Worm (Caenorhabditis elegans) whole organism, young adult: Measurements from ENCODE around the gene T10D4.7.

Experiments
- C06A6.2 ChIP-seq: fragments of 200-800 bp; sonication (Bioruptor generic); conservative IDR thresholded peaks from 2 replicates; pipeline ENCODE4 v1.3.6; 2022; ENCODE audit warnings: missing genetic modification characterization, missing compliant biosample characterization
- D2030.7 ChIP-seq: fragments of 200-800 bp; sonication (Bioruptor generic); IDR thresholded peaks from 2 replicates; pipeline ENCODE4 v1.3.6; 2022; ENCODE audit warnings: missing genetic modification reagents, missing genetic modification characterization, missing compliant biosample characterization
- F10E7.11 ChIP-seq: sonication (generic microtip); optimal IDR thresholded peaks from 2 replicates; lab custom pipeline; 2017; ENCODE audit warnings: mild to moderate bottlenecking, missing genetic modification characterization, moderate library complexity, missing compliant biosample characterization
- Y56A3A.18 ChIP-seq: fragments of 200-800 bp; sonication (Bioruptor generic); IDR thresholded peaks from 2 replicates; pipeline ENCODE4 v1.3.6; 2022; ENCODE audit warnings: missing genetic modification reagents, missing genetic modification characterization, missing compliant biosample characterization
- Y67H2A.10 ChIP-seq: fragments of 200-800 bp; sonication (Bioruptor generic); conservative IDR thresholded peaks from 2 replicates; pipeline ENCODE4 v1.3.6; 2022; ENCODE audit warnings: missing genetic modification reagents, missing genetic modification characterization, missing compliant biosample characterization
- aptf-3 ChIP-seq: fragments of 200-800 bp; sonication (Bioruptor generic); IDR thresholded peaks from 2 replicates; pipeline ENCODE4 v1.3.6; 2022; ENCODE audit warnings: missing genetic modification characterization, missing compliant biosample characterization
- atf-7 ChIP-seq: sonication (generic microtip); optimal IDR thresholded peaks from 2 replicates; lab custom pipeline; 2017; ENCODE audit warnings: mild to moderate bottlenecking, missing genetic modification characterization, missing compliant biosample characterization
- athp-1 ChIP-seq: sonication (generic microtip); optimal IDR thresholded peaks from 2 replicates; lab custom pipeline; 2017; ENCODE audit warnings: mild to moderate bottlenecking, missing genetic modification characterization, missing compliant biosample characterization
- attf-5 ChIP-seq: fragments of 200-800 bp; sonication (Bioruptor generic); optimal IDR thresholded peaks from 2 replicates; lab custom pipeline; 2018; ENCODE audit warnings: mild to moderate bottlenecking, missing genetic modification characterization, missing compliant biosample characterization
- cebp-2 ChIP-seq: fragments of 200-800 bp; sonication (Bioruptor generic); IDR thresholded peaks from 2 replicates; pipeline ENCODE4 v1.3.6; 2022; ENCODE audit warnings: missing genetic modification characterization, missing compliant biosample characterization
- ceh-27 ChIP-seq: fragments of 200-800 bp; sonication (Bioruptor generic); optimal IDR thresholded peaks from 2 replicates; lab custom pipeline; 2018; ENCODE audit warnings: mild to moderate bottlenecking, missing genetic modification characterization, moderate library complexity, missing compliant biosample characterization
- ceh-58 ChIP-seq: fragments of 200-800 bp; sonication (Bioruptor generic); IDR thresholded peaks from 2 replicates; pipeline ENCODE4 v1.3.6; 2022; ENCODE audit warnings: missing genetic modification characterization, missing compliant biosample characterization
- ceh-91 ChIP-seq: fragments of 200-800 bp; sonication (Bioruptor generic); IDR thresholded peaks from 2 replicates; pipeline ENCODE4 v1.3.6; 2022; ENCODE audit warnings: missing genetic modification reagents, missing genetic modification characterization, missing compliant biosample characterization
- dpff-1 ChIP-seq: sonication (generic microtip); optimal IDR thresholded peaks from 2 replicates; lab custom pipeline; 2017; ENCODE audit warnings: mild to moderate bottlenecking, missing genetic modification characterization, missing compliant biosample characterization
- dpl-1 ChIP-seq: fragments of 150-350 bp; optimal IDR thresholded peaks from 2 replicates; lab custom pipeline; 2014; ENCODE audit warnings: missing biosample characterization, missing genetic modification reagents, missing genetic modification characterization
- hsf-1 ChIP-seq: fragments of 200-800 bp; sonication (Bioruptor generic); IDR thresholded peaks from 2 replicates; pipeline ENCODE4 v1.3.6; 2022; ENCODE audit warnings: missing genetic modification reagents, missing genetic modification characterization, missing compliant biosample characterization
- let-607 ChIP-seq, 2 experiments: fragments of 200-800 bp in 1 of 2; sonication (Bioruptor generic) in 1 of 2; sonication (generic microtip) in 1 of 2; optimal IDR thresholded peaks; 2 replicates each; lab custom pipeline; 2016 to 2018; ENCODE audit warnings: mild to moderate bottlenecking in 2 of 2, missing compliant biosample characterization in 2 of 2, missing genetic modification characterization in 2 of 2, moderate library complexity in 2 of 2, missing genotype in 1 of 2
- lin-26 ChIP-seq: fragments of 200-800 bp; sonication (Bioruptor generic); IDR thresholded peaks from 2 replicates; pipeline ENCODE4 v1.3.6; 2022; ENCODE audit warnings: missing genetic modification reagents, missing genetic modification characterization, missing compliant biosample characterization
- lin-35 ChIP-seq, 3 experiments: fragments of 150-350 bp in 2 of 3; sonication (generic microtip) in 1 of 3; optimal IDR thresholded peaks; 2 replicates each; lab custom pipeline; 2014 to 2018; ENCODE audit warnings: missing biosample characterization in 3 of 3, missing genetic modification characterization in 3 of 3, missing genetic modification reagents in 3 of 3
- lir-1 ChIP-seq: fragments of 200-800 bp; sonication (Bioruptor generic); conservative IDR thresholded peaks from 2 replicates; pipeline ENCODE4 v1.3.6; 2022; ENCODE audit warnings: missing genetic modification reagents, missing genetic modification characterization, missing compliant biosample characterization
- lsl-1 ChIP-seq: fragments of 200-800 bp; sonication (Bioruptor generic); optimal IDR thresholded peaks from 2 replicates; lab custom pipeline; 2018; ENCODE audit warnings: mild to moderate bottlenecking, missing genetic modification characterization, moderate library complexity, missing compliant biosample characterization
- madf-6 ChIP-seq: fragments of 200-800 bp; sonication (Bioruptor generic); IDR thresholded peaks from 2 replicates; pipeline ENCODE4 v1.3.6; 2022; ENCODE audit warnings: missing genetic modification reagents, missing genetic modification characterization, missing compliant biosample characterization
- madf-8 ChIP-seq: fragments of 200-800 bp; sonication (Bioruptor generic); conservative IDR thresholded peaks from 2 replicates; pipeline ENCODE4 v1.3.6; 2022; ENCODE audit warnings: missing genetic modification reagents, missing genetic modification characterization, missing compliant biosample characterization
- mcd-1 ChIP-seq: fragments of 200-800 bp; sonication (Bioruptor generic); IDR thresholded peaks from 2 replicates; pipeline ENCODE4 v1.3.6; 2022; ENCODE audit warnings: missing genetic modification reagents, missing genetic modification characterization, missing compliant biosample characterization
- mel-28 ChIP-seq: sonication (generic microtip); optimal IDR thresholded peaks from 2 replicates; lab custom pipeline; 2016; ENCODE audit warnings: borderline replicate concordance, mild to moderate bottlenecking, missing genetic modification characterization, missing compliant biosample characterization
- nhr-90 ChIP-seq: sonication (generic microtip); optimal IDR thresholded peaks from 2 replicates; lab custom pipeline; 2016; ENCODE audit warnings: missing genotype, mild to moderate bottlenecking, missing genetic modification characterization, missing compliant biosample characterization
- snpc-4 ChIP-seq, 5 experiments: fragments of 150-350 bp in 1 of 5; sonication (generic microtip) in 4 of 5; optimal IDR thresholded peaks; 2 replicates each; lab custom pipeline; 2014 to 2018; ENCODE audit warnings: missing genetic modification characterization in 5 of 5, missing biosample characterization in 3 of 5, antibody characterized with exemption in 2 of 5, mild to moderate bottlenecking in 2 of 5, missing compliant biosample characterization in 2 of 5, missing genotype in 2 of 5, moderate library complexity in 2 of 5, missing genetic modification reagents in 1 of 5
- ztf-18 ChIP-seq: sonication (generic microtip); optimal IDR thresholded peaks from 2 replicates; lab custom pipeline; 2016; ENCODE audit warnings: missing genotype, mild to moderate bottlenecking, missing genetic modification characterization, missing compliant biosample characterization
- ztf-6 ChIP-seq: fragments of 200-800 bp; sonication (Bioruptor generic); IDR thresholded peaks from 2 replicates; pipeline ENCODE4 v1.3.6; 2022; ENCODE audit warnings: missing genetic modification reagents, missing genetic modification characterization, missing compliant biosample characterization

Gene T10D4.7

DNA sequence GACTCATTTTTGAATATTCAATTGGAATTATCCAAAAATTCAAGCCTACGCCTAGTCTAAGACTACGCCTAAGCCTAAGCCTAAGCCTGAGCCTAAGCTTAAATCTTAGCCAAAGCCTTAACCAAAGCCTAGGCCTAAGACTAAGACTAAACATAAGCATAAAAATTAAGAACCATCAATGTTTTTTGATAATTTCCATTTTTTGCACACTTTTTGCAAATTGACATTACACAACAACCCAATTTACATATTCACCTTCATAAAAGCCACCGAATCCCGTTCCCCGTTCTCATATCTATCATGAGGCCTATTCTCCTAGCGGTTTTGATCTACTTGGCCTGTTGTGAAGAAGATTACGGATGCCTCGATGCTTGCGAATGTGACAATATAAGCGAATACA lies at the start of gene T10D4.7:
Gene T10D4.7, plus strand, starts transcription at position 301 of the 400 bp plus-strand sequence.
- TF ChIP-seq D2030.7 (GFP tag; lab: Robert Waterston, UW) (no peak), let-607 (tag; optimal IDR thresholded peaks at IDR 0.05; lab: Kevin White, UChicago) (no peak), madf-8 (no peak), ztf-6 (GFP tag; lab: Robert Waterston, UW) (no peak), C06A6.2 (GFP tag; lab: Robert Waterston, UW) (no peak), F10E7.11 (tag; lab: Kevin White, UChicago) (no peak), mel-28 (tag; lab: Kevin White, UChicago) (no peak)

DNA sequence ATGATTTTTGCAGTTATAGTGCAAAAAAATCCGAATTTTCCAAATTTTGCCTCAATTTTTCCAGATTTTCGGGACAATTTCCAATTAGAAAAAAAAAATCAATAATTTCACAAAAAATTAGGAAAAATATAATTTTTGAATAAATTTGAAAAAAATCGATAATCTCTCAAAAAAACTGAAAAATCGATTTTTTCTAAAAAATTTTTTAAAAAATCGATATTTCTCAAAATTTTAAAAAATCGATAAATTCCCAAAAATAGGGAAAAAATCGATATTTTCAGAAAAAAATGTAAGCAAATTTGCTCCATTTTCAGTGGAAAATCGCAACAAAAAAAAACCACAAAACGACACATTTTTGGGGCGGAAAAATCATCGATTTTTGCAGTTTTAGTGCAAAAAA lies 49.7 kb upstream of the T10D4.7 start:
- TF ChIP-seq F10E7.11 (tag; lab: Kevin White, UChicago), result no peak
- TF ChIP-seq athp-1, result no peak
- TF ChIP-seq lin-26, result no peak
- no peak for TF ChIP-seq ceh-91 (GFP tag; lab: Robert Waterston, UW)
- no peak for TF ChIP-seq snpc-4 (GFP tag; optimal IDR thresholded peaks at IDR 0.05; lab: Kevin White, UChicago)
- TF ChIP-seq snpc-4 (tag; optimal IDR thresholded peaks at IDR 0.05; lab: Kevin White, UChicago), result no peak
- TF ChIP-seq attf-5 (GFP tag; lab: Kevin White, UChicago), result no peak
- TF ChIP-seq ceh-58 (GFP tag; lab: Robert Waterston, UW), result no peak

- no peak for TF ChIP-seq lir-1
- TF ChIP-seq hsf-1 (GFP tag; lab: Robert Waterston, UW), result no peak
- TF ChIP-seq dpff-1 (tag; lab: Kevin White, UChicago), result no peak
- no peak for TF ChIP-seq ztf-18 (tag; lab: Kevin White, UChicago)
- no peak for TF ChIP-seq Y67H2A.10 (GFP tag; lab: Robert Waterston, UW)
- TF ChIP-seq atf-7, result no peak
- TF ChIP-seq Y56A3A.18 (GFP tag; lab: Robert Waterston, UW), result no peak
- TF ChIP-seq madf-6 (GFP tag; lab: Robert Waterston, UW), result no peak
- no peak for TF ChIP-seq mcd-1 (GFP tag; lab: Robert Waterston, UW)
- TF ChIP-seq D2030.7 (GFP tag; lab: Robert Waterston, UW), result no peak
- TF ChIP-seq cebp-2 (GFP tag; lab: Robert Waterston, UW), result no peak
- no peak for TF ChIP-seq lin-35 (GFP tag; optimal IDR thresholded peaks at IDR 0.05; lab: Kevin White, UChicago)
- TF ChIP-seq nhr-90 (tag; lab: Kevin White, UChicago), result no peak
- TF ChIP-seq dpl-1 (GFP tag; lab: Kevin White, UChicago), result no peak
- TF ChIP-seq lsl-1, result no peak
These were observed 48.9 kb upstream of the T10D4.7 start for ce11 chrII:3068646-3069045.

DNA sequence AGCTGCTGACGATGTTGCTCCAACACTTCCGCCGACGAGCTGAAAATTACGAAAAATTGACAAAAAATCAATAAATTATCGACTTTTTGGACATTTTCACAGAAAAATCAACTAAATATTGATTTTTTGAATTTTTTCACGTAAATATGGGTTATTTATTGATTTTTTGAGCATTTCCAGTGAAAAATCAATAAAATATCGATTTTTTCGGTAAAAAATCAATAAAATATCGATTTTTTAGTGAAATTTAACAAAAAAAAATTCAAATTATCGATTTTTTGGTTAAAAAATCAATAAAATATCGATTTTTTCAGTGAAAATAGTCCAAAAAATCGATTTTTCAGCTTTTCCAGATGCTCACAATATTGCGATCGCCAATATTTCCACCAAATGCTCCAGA lies 47.4 kb upstream of the T10D4.7 start:
- TF ChIP-seq aptf-3 (GFP tag; lab: Robert Waterston, UW) (no peak), let-607 (tag; optimal IDR thresholded peaks at IDR 0.05; lab: Kevin White, UChicago) (no peak)

DNA sequence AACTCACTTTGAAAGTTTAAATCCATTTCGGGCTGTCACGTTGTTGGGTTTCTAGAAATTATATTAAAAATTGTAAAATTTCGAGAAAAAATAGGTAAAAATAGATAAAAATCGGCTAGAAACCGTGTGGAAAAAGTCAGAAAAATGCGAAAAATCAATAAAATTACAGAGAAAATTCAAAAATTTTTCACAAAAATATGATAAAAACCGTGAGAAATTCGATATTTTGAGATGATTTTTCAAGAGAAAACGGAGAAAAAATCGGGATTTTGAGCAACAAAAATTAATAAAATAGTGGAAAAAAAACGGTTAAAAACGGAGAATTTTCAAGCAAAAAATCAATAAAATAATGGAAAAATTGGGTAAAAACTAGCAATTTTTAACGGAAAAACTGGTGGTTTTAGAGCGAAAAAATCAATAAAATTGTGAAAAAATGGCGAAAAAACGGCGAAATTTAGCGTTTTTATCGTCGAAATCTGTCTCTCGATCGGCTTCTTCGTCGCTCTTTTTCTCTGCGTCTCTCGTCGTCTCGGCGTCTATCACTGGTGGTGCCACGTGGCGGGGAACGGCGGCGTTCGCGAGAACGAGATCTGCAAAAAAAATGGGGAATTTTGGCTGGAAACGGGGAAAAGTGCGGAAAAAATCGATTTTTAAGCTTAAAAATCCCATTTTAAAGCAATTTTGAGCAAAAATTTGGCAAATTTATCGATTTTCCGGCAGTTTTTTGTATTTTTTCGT lies 46.4 kb upstream of the T10D4.7 start, which contains the start of gene Y25C1A.7:
Gene Y25C1A.7, minus strand, starts transcription at position 51 of the 738 bp plus-strand sequence.
- TF ChIP-seq let-607 (tag; optimal IDR thresholded peaks at IDR 0.05; lab: Kevin White, UChicago) (peak; percentile 78 to 92), ceh-27 (GFP tag; lab: Kevin White, UChicago) (no peak)
- TF ChIP-seq, all 124 proteins: peak for 1
